Fruit fly (Drosophila melanogaster): ENCODE measurements around the gene Nhe1.
A peak's percentile ranks its signal among the peaks of the same experiment; 100 is the strongest.

The Nhe1 gene

dm6 chr2L:107476-108436 is 1.2 kb upstream of the Nhe1 start:
- TF ChIP-seq OdsH (GFP tag; optimal IDR thresholded peaks at IDR 0.05): no peak
- TF ChIP-seq Abd-B (GFP tag; optimal IDR thresholded peaks at IDR 0.05): no peak
- TF ChIP-seq h (GFP tag; optimal IDR thresholded peaks at IDR 0.05): peak; percentile 10
- TF ChIP-seq fru (GFP tag; optimal IDR thresholded peaks at IDR 0.05): no peak
- TF ChIP-seq GATAd (GFP tag; optimal IDR thresholded peaks at IDR 0.05): no peak
- no peak for TF ChIP-seq usp (GFP tag; optimal IDR thresholded peaks at IDR 0.05)
- no peak for TF ChIP-seq tai (GFP tag; optimal IDR thresholded peaks at IDR 0.05)
- no peak for TF ChIP-seq Vsx2 (GFP tag; optimal IDR thresholded peaks at IDR 0.05; ENCODE audit: partially characterized antibody)
- TF ChIP-seq Myc (optimal IDR thresholded peaks at IDR 0.05): peak; percentile 8
- TF ChIP-seq foxo (GFP tag; optimal IDR thresholded peaks at IDR 0.05): peak in 1 of 2 experiments; percentile 9
- no peak for TF ChIP-seq Mio (GFP tag; optimal IDR thresholded peaks at IDR 0.05)
- TF ChIP-seq lola (GFP tag; optimal IDR thresholded peaks at IDR 0.05): no peak
- TF ChIP-seq Hnf4 (GFP tag; optimal IDR thresholded peaks at IDR 0.05): no peak
- TF ChIP-seq Hr78 (GFP tag; optimal IDR thresholded peaks at IDR 0.05): no peak
- peak; percentile 42 for TF ChIP-seq Sp1 (GFP tag; optimal IDR thresholded peaks at IDR 0.05)
- no peak for TF ChIP-seq Hr83 (GFP tag; optimal IDR thresholded peaks at IDR 0.05; ENCODE audit: poor library complexity, severe bottlenecking)
- peak; percentile 68 to 76 for TF ChIP-seq dl (GFP tag; optimal IDR thresholded peaks at IDR 0.05; ENCODE audit: insufficient read depth in 1 of 2, partially characterized antibody in 2 of 2)
- TF ChIP-seq Jra (GFP tag; optimal IDR thresholded peaks at IDR 0.05): no peak
- no peak for TF ChIP-seq dmrt93B (GFP tag; optimal IDR thresholded peaks at IDR 0.05)
- TF ChIP-seq Rel (GFP tag; optimal IDR thresholded peaks at IDR 0.05): no peak
- TF ChIP-seq Rel (tag; optimal IDR thresholded peaks at IDR 0.05): peak; percentile 53
- TF ChIP-seq brk (GFP tag; optimal IDR thresholded peaks at IDR 0.05): no peak
- TF ChIP-seq woc (GFP tag; optimal IDR thresholded peaks at IDR 0.05): peak; percentile 50
- no peak for TF ChIP-seq CG9705 (GFP tag; optimal IDR thresholded peaks at IDR 0.05)
- no peak for TF ChIP-seq HLH106 (tag; optimal IDR thresholded peaks at IDR 0.05)
- no peak for TF ChIP-seq pan (optimal IDR thresholded peaks at IDR 0.05)
- TF ChIP-seq CrebA (GFP tag; optimal IDR thresholded peaks at IDR 0.05; ENCODE audit: borderline replicate concordance): no peak
- TF ChIP-seq rgr (GFP tag; optimal IDR thresholded peaks at IDR 0.05): no peak
- peak; percentile 54 for TF ChIP-seq Dif (GFP tag; optimal IDR thresholded peaks at IDR 0.05; ENCODE audit: partially characterized antibody)
- no peak for TF ChIP-seq Dfd (GFP tag; optimal IDR thresholded peaks at IDR 0.05)

DNA sequence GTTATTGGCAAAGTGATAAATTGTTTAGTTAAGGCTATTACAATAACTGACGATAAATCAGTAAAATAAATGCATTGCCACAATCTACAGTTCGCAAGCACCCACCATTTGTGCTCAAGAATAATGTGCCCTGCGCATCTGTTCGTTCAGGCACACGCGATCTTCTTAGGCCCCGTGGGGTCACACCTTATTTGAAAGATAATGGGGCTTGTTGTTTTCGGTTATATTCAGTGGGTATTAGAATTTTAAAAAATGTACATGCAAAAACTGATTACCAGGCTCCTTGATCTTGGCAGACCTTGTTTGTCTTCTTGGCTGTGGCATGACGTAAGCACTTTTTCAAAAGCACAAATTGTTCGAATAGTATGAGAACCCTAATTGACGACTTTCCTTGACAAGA is 500 bp upstream of the Nhe1 start:
- TF ChIP-seq Dfd (GFP tag; optimal IDR thresholded peaks at IDR 0.05): no peak

DNA sequence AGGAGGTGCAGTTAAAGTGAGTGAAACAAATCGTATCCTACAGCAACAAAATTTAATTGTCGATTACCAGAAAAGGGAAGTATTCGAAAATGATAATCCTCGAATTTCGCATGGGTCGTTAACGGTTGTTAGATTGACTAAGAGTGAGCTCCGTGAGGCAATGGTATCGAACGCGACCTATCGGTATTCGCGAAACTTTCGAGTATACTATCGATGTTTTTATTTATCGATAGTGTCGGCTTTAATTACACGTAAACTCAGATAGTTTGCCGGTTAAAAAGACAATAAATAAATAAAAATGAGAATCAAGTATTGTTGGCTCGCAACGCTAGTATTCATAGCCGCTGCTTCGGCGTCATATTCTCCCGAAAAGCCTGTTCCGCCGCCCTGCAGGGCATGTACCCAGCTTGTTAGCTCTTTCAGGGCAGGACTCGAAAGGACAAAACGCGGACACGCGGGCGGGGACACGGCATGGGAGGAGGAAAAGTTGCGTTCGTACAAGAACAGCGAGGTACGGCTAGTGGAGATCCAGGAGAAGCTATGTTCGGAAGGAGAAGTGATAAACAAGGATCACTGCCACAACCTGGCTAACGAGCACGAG is 4.3 kb downstream of the Nhe1 start, which contains the start of gene Creld:
Gene Creld, plus strand, starts transcription at position 220 of the 601 bp plus-strand sequence.
- TF ChIP-seq CG32264 (GFP tag; optimal IDR thresholded peaks at IDR 0.05): no peak
- TF ChIP-seq Hnf4 (GFP tag; optimal IDR thresholded peaks at IDR 0.05): peak; percentile 67
- TF ChIP-seq Myc (optimal IDR thresholded peaks at IDR 0.05): peak; percentile 49
- TF ChIP-seq Hr83 (GFP tag; optimal IDR thresholded peaks at IDR 0.05; ENCODE audit: poor library complexity, severe bottlenecking): peak; percentile 72
- peak; percentile 23 for TF ChIP-seq sage (GFP tag; optimal IDR thresholded peaks at IDR 0.05)

- TF ChIP-seq CrebA (GFP tag; optimal IDR thresholded peaks at IDR 0.05; ENCODE audit: borderline replicate concordance): no peak
- peak; percentile 73 for TF ChIP-seq woc (GFP tag; optimal IDR thresholded peaks at IDR 0.05)
- TF ChIP-seq CG32264 (GFP tag; optimal IDR thresholded peaks at IDR 0.05): peak; percentile 26
- no peak for TF ChIP-seq foxo (GFP tag; optimal IDR thresholded peaks at IDR 0.05)
- no peak for TF ChIP-seq Mio (GFP tag; optimal IDR thresholded peaks at IDR 0.05)
- no peak for TF ChIP-seq N (GFP tag; optimal IDR thresholded peaks at IDR 0.05)
- TF ChIP-seq Rel (GFP tag; optimal IDR thresholded peaks at IDR 0.05): no peak
- TF ChIP-seq Rel (tag; optimal IDR thresholded peaks at IDR 0.05): peak; percentile 73
- no peak for TF ChIP-seq lola (GFP tag; optimal IDR thresholded peaks at IDR 0.05)
- no peak for TF ChIP-seq CG9705 (GFP tag; optimal IDR thresholded peaks at IDR 0.05)
- peak; percentile 13 for TF ChIP-seq brk (GFP tag; optimal IDR thresholded peaks at IDR 0.05)
- no peak for TF ChIP-seq Hr78 (GFP tag; optimal IDR thresholded peaks at IDR 0.05)
- peak; percentile 21 for TF ChIP-seq Hr83 (GFP tag; optimal IDR thresholded peaks at IDR 0.05; ENCODE audit: poor library complexity, severe bottlenecking)
These were observed 11.9 kb downstream of the Nhe1 start, which contains the start of gene Zir for dm6 chr2L:94639-95059. Zir (plus strand) TSS chr2L:94739.
